Worm (Caenorhabditis elegans): Measurements from ENCODE around the gene ZK1086.2.

The ZK1086.2 gene

ce11 chrX:13752822-13753581, 40.4 kb downstream of the ZK1086.2 start:
- TF ChIP-seq elt-2 (tag; optimal IDR thresholded peaks at IDR 0.05) (peak; percentile 21), ceh-82 (tag; optimal IDR thresholded peaks at IDR 0.05) (no peak), pha-4 (tag; optimal IDR thresholded peaks at IDR 0.05) (peak; percentile 26), ceh-9 (tag; optimal IDR thresholded peaks at IDR 0.05) (no peak), nfya-1 (tag; optimal IDR thresholded peaks at IDR 0.05; ENCODE audit: insufficient read depth) (peak; percentile 30)

- peak; percentile 8 for TF ChIP-seq elt-2 (tag; optimal IDR thresholded peaks at IDR 0.05)
- peak; percentile 77 for TF ChIP-seq pha-4 (tag; optimal IDR thresholded peaks at IDR 0.05)
- TF ChIP-seq pqm-1 (tag; optimal IDR thresholded peaks at IDR 0.05), result peak; percentile 25
- TF ChIP-seq mml-1 (tag; optimal IDR thresholded peaks at IDR 0.05), result no peak
Observed at ce11 chrX:13747997-13748396, 45.4 kb downstream of the ZK1086.2 start.

DNA sequence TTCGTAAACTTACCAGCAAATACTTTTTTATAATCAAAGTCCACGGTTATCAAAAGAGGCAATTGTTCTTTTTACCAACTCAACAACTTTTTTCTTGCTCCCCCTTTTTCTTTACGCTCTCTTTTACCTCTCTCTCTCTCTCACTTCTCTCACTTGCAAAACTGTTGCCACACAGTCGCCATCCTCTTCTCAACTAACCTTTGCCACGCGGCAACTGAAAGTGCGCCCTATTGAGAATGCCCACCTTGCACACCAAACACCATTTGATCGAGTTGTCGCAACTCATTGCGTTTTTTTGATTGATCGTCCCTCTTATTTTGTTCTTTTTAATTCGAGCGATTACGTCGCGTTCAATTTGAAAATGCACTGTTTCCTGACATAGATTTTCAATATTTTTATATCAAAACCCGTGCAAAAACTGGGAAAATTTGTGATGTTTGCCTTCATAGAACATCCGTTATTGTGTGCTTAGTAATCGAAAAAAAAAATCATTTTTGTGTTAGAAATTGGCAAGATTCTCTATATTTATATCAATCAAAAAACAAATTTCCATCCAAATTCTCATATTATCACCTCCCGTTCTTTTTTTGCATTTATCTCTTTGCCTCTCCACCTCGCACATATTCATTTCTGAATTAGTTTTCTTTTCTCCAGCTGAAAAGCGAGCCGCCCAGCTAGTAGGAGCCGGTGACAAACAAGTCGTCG, 46.6 kb downstream of the ZK1086.2 start, which contains the start of gene nhr-71:
nhr-71 (plus strand) TSS at position 655 of the 705 bp plus-strand sequence.
- TF ChIP-seq ZK546.5 (tag; optimal IDR thresholded peaks at IDR 0.05) (no peak), pha-4 (tag; optimal IDR thresholded peaks at IDR 0.05) (peak; percentile 54)

DNA sequence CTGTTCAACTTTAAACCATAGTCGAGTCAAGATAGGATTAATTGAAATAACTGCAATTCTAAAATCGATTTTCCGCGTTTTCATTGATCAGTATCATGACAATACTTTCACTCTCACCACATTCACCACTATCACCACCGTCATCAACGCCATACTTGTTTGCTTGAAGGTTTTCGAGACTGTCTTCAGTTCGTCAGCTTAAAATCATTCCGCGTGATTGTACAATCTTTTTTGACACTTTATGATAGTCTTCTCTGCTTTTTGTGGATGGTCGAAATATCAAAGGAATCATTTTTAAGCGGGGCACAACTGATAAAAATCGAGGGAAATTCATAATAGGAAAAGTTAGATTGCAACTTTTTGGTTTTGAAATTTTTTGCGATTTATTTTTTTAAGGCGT, 47.2 kb downstream of the ZK1086.2 start:
- TF ChIP-seq elt-2 (tag; optimal IDR thresholded peaks at IDR 0.05) (peak; percentile 72), fos-1 (tag; optimal IDR thresholded peaks at IDR 0.05) (no peak), pha-4 (tag; optimal IDR thresholded peaks at IDR 0.05) (no peak), nhr-237 (tag; optimal IDR thresholded peaks at IDR 0.05) (no peak), skn-1 (tag; optimal IDR thresholded peaks at IDR 0.05) (no peak), nhr-76 (tag; optimal IDR thresholded peaks at IDR 0.05) (no peak), ceh-28 (tag; optimal IDR thresholded peaks at IDR 0.05) (no peak), nhr-11 (tag; optimal IDR thresholded peaks at IDR 0.05) (no peak), pqm-1 (tag; optimal IDR thresholded peaks at IDR 0.05) (peak; percentile 73), zag-1 (tag; optimal IDR thresholded peaks at IDR 0.05) (no peak)

DNA sequence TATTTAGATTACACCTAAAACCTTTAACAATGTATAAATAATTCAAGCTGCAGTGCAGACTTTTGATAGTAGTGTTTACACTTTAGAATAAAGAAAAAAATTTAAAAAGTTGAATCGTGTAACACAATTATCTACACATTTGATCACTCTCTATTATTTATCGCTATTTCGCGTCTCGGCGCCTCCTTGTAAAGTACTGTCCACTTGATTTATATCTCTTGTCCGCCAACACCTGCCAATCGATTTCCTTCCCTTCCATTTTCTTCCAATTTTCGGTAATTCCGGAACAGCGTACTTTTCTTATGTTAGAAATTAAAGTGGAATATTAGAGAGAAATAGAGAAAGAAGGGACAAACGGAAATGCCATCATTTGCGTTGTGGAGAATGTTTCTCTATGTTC, 47.9 kb downstream of the ZK1086.2 start:
- TF ChIP-seq sea-2 (GFP tag; optimal IDR thresholded peaks at IDR 0.05), result no peak
- peak; percentile 52 for TF ChIP-seq nhr-23 (tag; optimal IDR thresholded peaks at IDR 0.05)
- TF ChIP-seq ceh-28 (tag; optimal IDR thresholded peaks at IDR 0.05), result peak; percentile 5
- TF ChIP-seq elt-1 (tag; optimal IDR thresholded peaks at IDR 0.05), result peak; percentile 88
- TF ChIP-seq R02D3.7 (tag; optimal IDR thresholded peaks at IDR 0.05), result no peak
- peak; percentile 22 for TF ChIP-seq nhr-25 (tag; optimal IDR thresholded peaks at IDR 0.05)
- no peak for TF ChIP-seq mdl-1 (tag; optimal IDR thresholded peaks at IDR 0.05)
- no peak for TF ChIP-seq snpc-4 (tag; optimal IDR thresholded peaks at IDR 0.05)
- no peak for TF ChIP-seq hmg-11 (tag; optimal IDR thresholded peaks at IDR 0.05)
- peak; percentile 32 for TF ChIP-seq nhr-43 (tag; optimal IDR thresholded peaks at IDR 0.05; ENCODE audit: poor library complexity, severe bottlenecking)

DNA sequence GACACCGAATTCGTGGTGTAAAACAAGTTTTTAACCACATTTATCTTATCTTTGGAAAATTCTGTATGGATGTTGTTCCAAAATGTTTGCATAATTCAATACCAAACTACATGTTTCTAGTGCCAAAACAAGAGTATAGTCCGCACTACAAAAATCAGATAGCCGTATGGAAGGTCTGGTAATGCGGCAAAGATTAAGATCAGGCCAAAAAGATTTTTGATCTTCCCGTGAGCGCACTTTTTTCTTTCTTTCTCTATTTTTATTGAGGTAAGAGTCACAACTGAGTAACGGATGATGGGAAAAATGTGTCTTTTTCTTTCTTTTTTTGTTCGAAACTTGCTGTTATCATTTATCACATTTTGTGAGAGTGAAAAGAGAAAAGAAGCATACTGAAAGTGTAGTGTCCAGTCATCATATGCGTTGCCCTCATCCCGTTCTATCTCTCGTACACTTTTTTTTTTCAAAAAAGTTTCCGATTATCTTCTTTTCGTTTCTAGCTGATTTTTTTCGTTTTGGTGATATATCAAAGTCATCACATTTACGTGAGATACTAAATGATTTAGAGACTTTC, 48.8 kb downstream of the ZK1086.2 start:
- TF ChIP-seq elt-1 (tag; optimal IDR thresholded peaks at IDR 0.05) (peak; percentile 94), hmg-11 (tag; optimal IDR thresholded peaks at IDR 0.05) (peak; percentile 53), pqm-1 (tag; optimal IDR thresholded peaks at IDR 0.05) (peak; percentile 28), nfya-1 (tag; optimal IDR thresholded peaks at IDR 0.05; ENCODE audit: insufficient read depth) (peak; percentile 26), elt-2 (tag; optimal IDR thresholded peaks at IDR 0.05) (peak; percentile 23), ztf-11 (tag; optimal IDR thresholded peaks at IDR 0.05) (no peak), jun-1 (tag; optimal IDR thresholded peaks at IDR 0.05) (no peak), nhr-25 (tag; optimal IDR thresholded peaks at IDR 0.05) (peak; percentile 21), nhr-43 (tag; optimal IDR thresholded peaks at IDR 0.05; ENCODE audit: poor library complexity, severe bottlenecking) (peak; percentile 40)

DNA sequence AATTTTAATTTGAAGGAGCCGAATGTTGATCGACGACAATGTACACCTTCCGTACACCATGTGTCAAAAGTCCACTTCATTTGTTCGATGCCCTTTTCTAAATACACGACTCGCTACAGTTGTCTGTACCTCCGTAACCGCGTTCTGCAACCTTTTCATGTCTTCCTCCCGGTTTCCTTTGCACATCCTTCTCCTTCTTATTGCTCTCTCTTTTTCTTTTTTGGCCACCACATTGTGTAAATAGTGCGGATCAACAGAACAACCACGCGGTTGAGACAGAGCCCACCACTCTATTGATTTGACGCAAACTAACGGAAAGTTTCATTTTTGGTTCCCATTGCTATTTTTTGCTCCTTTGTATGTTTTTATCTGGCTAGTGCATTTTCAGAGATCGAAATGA, 50.1 kb downstream of the ZK1086.2 start:
- peak; percentile 93 for TF ChIP-seq pha-4 (tag; optimal IDR thresholded peaks at IDR 0.05)
- TF ChIP-seq eor-1 (tag; optimal IDR thresholded peaks at IDR 0.05), result no peak
